Worm (Caenorhabditis elegans) whole organism, L4 larva: ENCODE results near the gene pes-23.
A peak's percentile ranks its signal among the peaks of the same experiment; 100 is the strongest.
"Not testable (repeated sequence)": the region's sequence is repeated elsewhere in the genome, so short reads cannot be mapped to it uniquely, and the experiment has no call there.

Source experiments
- D1046.2 ChIP-seq: fragments of 200-800 bp; sonication (Bioruptor generic); IDR thresholded peaks from 2 replicates; pipeline ENCODE4 v1.3.6; 2022; ENCODE audit warnings: missing genetic modification characterization, missing compliant biosample characterization
- F26F4.8 ChIP-seq: fragments of 200-800 bp; sonication (Bioruptor generic); conservative IDR thresholded peaks from 2 replicates; pipeline ENCODE4 v1.3.6; 2022; ENCODE audit warnings: missing genetic modification characterization, missing compliant biosample characterization
- F44E2.7 ChIP-seq: fragments of 200-800 bp; sonication (Bioruptor generic); IDR thresholded peaks from 2 replicates; pipeline ENCODE4 v2.1.2; 2022; ENCODE audit warnings: missing genetic modification characterization, missing compliant biosample characterization
- F49E8.2 ChIP-seq: sonication (generic microtip); optimal IDR thresholded peaks from 2 replicates; lab custom pipeline; 2016; ENCODE audit warnings: missing compliant biosample characterization, mild to moderate bottlenecking, missing genetic modification characterization, borderline replicate concordance
- Y105C5A.15 ChIP-seq: fragments of 200-800 bp; sonication (Bioruptor generic); IDR thresholded peaks from 2 replicates; pipeline ENCODE4 v1.3.6; 2022; ENCODE audit warnings: missing genetic modification characterization, missing compliant biosample characterization
- aly-2 ChIP-seq: sonication (generic microtip); optimal IDR thresholded peaks from 2 replicates; lab custom pipeline; 2018; ENCODE audit warnings: missing biosample characterization, missing genetic modification characterization
- attf-4 ChIP-seq: sonication (generic microtip); optimal IDR thresholded peaks from 3 replicates; lab custom pipeline; 2017; ENCODE audit warnings: missing biosample characterization, missing genetic modification characterization
- ceh-32 ChIP-seq: sonication (generic microtip); optimal IDR thresholded peaks from 2 replicates; lab custom pipeline; 2016; ENCODE audit warnings: mild to moderate bottlenecking, missing genetic modification characterization, missing compliant biosample characterization; ENCODE audit not compliant: poor library complexity
- ces-1 ChIP-seq: fragments of 150-350 bp; sonication (generic microtip); optimal IDR thresholded peaks from 4 replicates; lab custom pipeline; 2014; ENCODE audit warnings: missing biosample characterization, missing genetic modification reagents, missing genetic modification characterization
- daf-16 ChIP-seq, 3 experiments: sonication (generic microtip); optimal IDR thresholded peaks; 2 replicates each; lab custom pipeline; 2016 to 2017; ENCODE audit warnings: missing genetic modification characterization in 3 of 3, missing genetic modification reagents in 3 of 3, mild to moderate bottlenecking in 2 of 3, missing compliant biosample characterization in 2 of 3, missing biosample characterization in 1 of 3, moderate library complexity in 1 of 3
- dmd-6 ChIP-seq: fragments of 200-800 bp; sonication (Bioruptor generic); IDR thresholded peaks from 2 replicates; pipeline ENCODE4 v1.3.6; 2022; ENCODE audit warnings: missing genetic modification reagents, missing genetic modification characterization, missing compliant biosample characterization
- dmd-9 ChIP-seq: fragments of 200-800 bp; sonication (Bioruptor generic); IDR thresholded peaks from 2 replicates; pipeline ENCODE4 v1.3.6; 2022; ENCODE audit warnings: missing genetic modification reagents, missing genetic modification characterization, missing compliant biosample characterization
- dpl-1 ChIP-seq: fragments of 150-350 bp; optimal IDR thresholded peaks from 2 replicates; lab custom pipeline; 2014; ENCODE audit warnings: missing biosample characterization, missing genetic modification reagents, missing genetic modification characterization
- dve-1 ChIP-seq: sonication (generic microtip); optimal IDR thresholded peaks from 2 replicates; lab custom pipeline; 2017; ENCODE audit warnings: antibody characterized with exemption, mild to moderate bottlenecking, missing genetic modification characterization, missing compliant biosample characterization; ENCODE audit not compliant: insufficient read depth
- egl-27 ChIP-seq: sonication (generic microtip); optimal IDR thresholded peaks from 3 replicates; lab custom pipeline; 2017; ENCODE audit warnings: missing biosample characterization, missing genetic modification reagents, missing genetic modification characterization
- fkh-10 ChIP-seq: fragments of 150-350 bp; optimal IDR thresholded peaks from 2 replicates; lab custom pipeline; 2014; ENCODE audit warnings: missing biosample characterization, missing genetic modification reagents, missing genetic modification characterization
- hlh-11 ChIP-seq: fragments of 200-800 bp; sonication (Bioruptor generic); optimal IDR thresholded peaks from 2 replicates; lab custom pipeline; 2018; ENCODE audit warnings: mild to moderate bottlenecking, missing genetic modification characterization, missing compliant biosample characterization
- jun-1 ChIP-seq: fragments of 150-350 bp; optimal IDR thresholded peaks from 2 replicates; lab custom pipeline; 2014; ENCODE audit warnings: missing biosample characterization, missing genetic modification reagents, missing genetic modification characterization
- lim-7 ChIP-seq: fragments of 200-800 bp; sonication (Bioruptor generic); IDR thresholded peaks from 2 replicates; pipeline ENCODE4 v1.3.6; 2022; ENCODE audit warnings: missing genetic modification characterization, missing compliant biosample characterization
- lin-15B ChIP-seq: fragments of 150-350 bp; sonication (generic microtip); optimal IDR thresholded peaks from 3 replicates; lab custom pipeline; 2014; ENCODE audit warnings: missing biosample characterization, missing genetic modification characterization
- lin-29 ChIP-seq: fragments of 200-800 bp; sonication (Bioruptor generic); IDR thresholded peaks from 2 replicates; pipeline ENCODE4 v1.3.6; 2022; ENCODE audit warnings: missing genetic modification reagents, missing genetic modification characterization, missing compliant biosample characterization
- lin-38 ChIP-seq: fragments of 200-800 bp; sonication (Bioruptor generic); IDR thresholded peaks from 2 replicates; pipeline ENCODE4 v1.3.6; 2022; ENCODE audit warnings: missing genetic modification reagents, missing genetic modification characterization, missing compliant biosample characterization
- mdl-1 ChIP-seq, 2 experiments: fragments of 150-350 bp in 1 of 2; sonication (generic microtip) in 1 of 2; optimal IDR thresholded peaks; 2 replicates each; lab custom pipeline; 2014 to 2017; ENCODE audit warnings: missing biosample characterization in 2 of 2, missing genetic modification characterization in 2 of 2
- mes-2 ChIP-seq: sonication (generic microtip); optimal IDR thresholded peaks from 2 replicates; lab custom pipeline; 2016; ENCODE audit warnings: missing genotype, mild to moderate bottlenecking, missing genetic modification characterization, missing compliant biosample characterization; ENCODE audit not compliant: poor library complexity, severe bottlenecking
- mxl-3 ChIP-seq: fragments of 200-800 bp; sonication (Bioruptor generic); optimal IDR thresholded peaks from 2 replicates; lab custom pipeline; 2018; ENCODE audit warnings: mild to moderate bottlenecking, missing genetic modification characterization, missing compliant biosample characterization
- nhr-102 ChIP-seq: sonication (generic microtip); optimal IDR thresholded peaks from 2 replicates; lab custom pipeline; 2016; ENCODE audit warnings: mild to moderate bottlenecking, missing genetic modification characterization, moderate library complexity, missing compliant biosample characterization
- nhr-111 ChIP-seq: fragments of 200-800 bp; sonication (Bioruptor generic); optimal IDR thresholded peaks from 2 replicates; lab custom pipeline; 2018; ENCODE audit warnings: mild to moderate bottlenecking, missing genetic modification characterization, missing compliant biosample characterization
- nhr-28 ChIP-seq: fragments of 150-350 bp; optimal IDR thresholded peaks from 2 replicates; lab custom pipeline; 2014; ENCODE audit warnings: missing biosample characterization, missing genetic modification characterization
- nhr-48 ChIP-seq: sonication (generic microtip); optimal IDR thresholded peaks from 2 replicates; lab custom pipeline; 2016; ENCODE audit warnings: mild to moderate bottlenecking, missing genetic modification characterization, missing compliant biosample characterization
- nhr-76 ChIP-seq: fragments of 150-350 bp; optimal IDR thresholded peaks from 2 replicates; lab custom pipeline; 2014; ENCODE audit warnings: missing biosample characterization, missing genetic modification characterization
- php-3 ChIP-seq: fragments of 200-800 bp; sonication (Bioruptor generic); IDR thresholded peaks from 2 replicates; pipeline ENCODE4 v1.3.6; 2022; ENCODE audit warnings: missing genetic modification reagents, missing genetic modification characterization, missing compliant biosample characterization
- pqm-1 ChIP-seq: sonication (generic microtip); optimal IDR thresholded peaks from 2 replicates; lab custom pipeline; 2017; ENCODE audit warnings: missing biosample characterization, missing genetic modification characterization
- set-16 ChIP-seq: fragments of 200-800 bp; sonication (Bioruptor generic); IDR thresholded peaks from 2 replicates; pipeline ENCODE4 v1.3.6; 2022; ENCODE audit warnings: missing genetic modification reagents, missing genetic modification characterization, missing compliant biosample characterization
- skn-1 ChIP-seq: fragments of 150-350 bp; optimal IDR thresholded peaks from 2 replicates; lab custom pipeline; 2014; ENCODE audit warnings: missing biosample characterization, missing genetic modification characterization
- spr-3 ChIP-seq: fragments of 200-800 bp; sonication (Bioruptor generic); optimal IDR thresholded peaks from 2 replicates; lab custom pipeline; 2018; ENCODE audit warnings: mild to moderate bottlenecking, missing genetic modification characterization, missing compliant biosample characterization
- tra-1 ChIP-seq: fragments of 200-800 bp; sonication (Bioruptor generic); IDR thresholded peaks from 2 replicates; pipeline ENCODE4 v1.3.6; 2022; ENCODE audit warnings: missing genetic modification reagents, missing genetic modification characterization, missing compliant biosample characterization
- unc-130 ChIP-seq: sonication (generic microtip); optimal IDR thresholded peaks from 2 replicates; lab custom pipeline; 2016; ENCODE audit warnings: missing genetic modification reagents, missing genetic modification characterization, missing compliant biosample characterization
- unc-39 ChIP-seq: sonication (generic microtip); optimal IDR thresholded peaks from 2 replicates; lab custom pipeline; 2017; ENCODE audit warnings: missing biosample characterization, missing genetic modification characterization
- unc-62 ChIP-seq, 3 experiments: fragments of 150-350 bp in 1 of 3; sonication (generic microtip); optimal IDR thresholded peaks in 2 of 3; peaks in 1 of 3; 1 replicate in 1 of 3; 2 replicates in 2 of 3; lab custom pipeline; 2014 to 2017; ENCODE audit warnings: missing biosample characterization in 3 of 3, missing genetic modification characterization in 3 of 3, missing genetic modification reagents in 3 of 3, missing genotype in 1 of 3
- vab-7 ChIP-seq: fragments of 200-800 bp; sonication (Bioruptor generic); IDR thresholded peaks from 2 replicates; pipeline ENCODE4 v1.3.6; 2022; ENCODE audit warnings: missing genetic modification reagents, missing genetic modification characterization, missing compliant biosample characterization
- zip-2 ChIP-seq: fragments of 150-350 bp; optimal IDR thresholded peaks from 2 replicates; lab custom pipeline; 2014; ENCODE audit warnings: missing biosample characterization, missing genetic modification characterization
- ztf-11 ChIP-seq: fragments of 150-350 bp; optimal IDR thresholded peaks from 2 replicates; lab custom pipeline; 2014; ENCODE audit warnings: missing biosample characterization, missing genetic modification characterization
- ztf-7 ChIP-seq: fragments of 150-350 bp; optimal IDR thresholded peaks from 2 replicates; lab custom pipeline; 2014; ENCODE audit warnings: missing biosample characterization, missing genetic modification characterization

The pes-23 gene

DNA sequence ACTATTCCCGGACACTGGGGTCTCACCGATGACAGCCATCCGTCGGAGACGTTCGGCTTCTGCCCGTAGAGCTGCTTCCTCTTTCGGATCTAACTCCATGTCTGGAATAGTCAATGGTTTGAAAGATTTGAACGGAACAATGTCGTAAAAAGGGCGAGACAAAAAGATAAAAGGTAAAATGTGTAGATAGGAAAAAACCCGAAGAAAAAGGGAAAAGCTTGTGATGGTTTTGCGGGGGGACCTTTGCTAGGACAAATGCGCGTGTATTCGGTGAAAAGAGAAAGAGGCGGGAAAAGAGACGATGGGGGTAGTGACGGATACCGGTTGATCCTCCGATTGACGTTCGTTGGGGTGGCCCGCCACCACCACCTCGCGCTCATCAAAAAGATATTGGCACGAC is 23.7 kb upstream of the pes-23 start, which contains the start of gene col-173:
TSS of gene col-173 (minus strand) at position 101 of the 400 bp plus-strand sequence.
- TF ChIP-seq unc-62 (GFP tag; optimal IDR thresholded peaks at IDR 0.05 in 1 of 2; lab: Kevin White, UChicago) (peak in 1 of 2 experiments; percentile 83), unc-62 (tag; optimal IDR thresholded peaks at IDR 0.05; lab: Kevin White, UChicago) (no peak), ceh-32 (no peak), vab-7 (GFP tag; lab: Robert Waterston, UW) (no peak), lin-15B (tag; lab: Kevin White, UChicago) (no peak), mes-2 (tag; lab: Kevin White, UChicago) (no peak)

DNA sequence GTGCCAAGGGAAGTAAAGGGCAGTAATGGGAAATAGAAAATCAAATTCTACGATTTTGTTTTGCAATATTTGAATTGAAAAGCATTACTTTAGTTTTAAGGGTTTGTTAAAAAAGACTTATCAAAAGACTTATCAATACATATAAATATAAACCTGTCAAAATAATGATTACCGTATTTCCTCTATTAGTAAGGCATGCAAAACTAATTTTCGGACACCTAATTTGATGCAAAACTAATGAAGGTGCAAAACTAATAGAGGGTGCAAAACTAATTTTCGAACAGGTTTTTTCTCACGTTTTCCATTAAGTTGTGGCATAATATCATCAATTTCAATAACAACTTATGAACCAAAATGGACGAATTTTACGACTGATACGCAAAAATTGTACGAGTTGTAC is 19.4 kb upstream of the pes-23 start, which contains the start of gene F41C6.6:
TSS of gene F41C6.6 (minus strand) at position 101 of the 400 bp plus-strand sequence.
- TF ChIP-seq F44E2.7 (GFP tag; lab: Robert Waterston, UW); jun-1 (tag; lab: Kevin White, UChicago); lim-7 (GFP tag; lab: Robert Waterston, UW): not testable (repeated sequence)
- TF ChIP-seq, all 104 proteins: peak for 0; not testable (repeated sequence) for 104

DNA sequence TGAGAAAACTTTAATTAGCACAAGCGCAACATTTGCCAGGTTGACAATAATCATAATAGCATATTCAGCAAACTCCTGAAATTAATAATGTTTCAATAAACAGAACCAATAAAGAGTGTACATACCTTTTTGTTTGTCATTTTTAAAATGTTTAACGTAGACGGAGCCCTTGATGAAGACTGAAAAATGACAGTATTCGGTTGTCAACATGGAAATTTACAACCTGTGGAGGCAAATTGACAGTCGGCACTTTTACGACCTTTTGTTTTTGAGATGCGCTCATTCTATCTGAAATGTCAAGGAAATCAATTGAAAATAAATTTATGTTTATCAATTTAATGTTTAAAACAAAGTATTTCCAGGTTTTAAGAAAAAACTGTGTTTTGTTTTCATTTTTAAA is 16.7 kb upstream of the pes-23 start:
- TF ChIP-seq mxl-3 (GFP tag; lab: Kevin White, UChicago) (no peak), zip-2 (tag; lab: Kevin White, UChicago) (no peak), mes-2 (tag; lab: Kevin White, UChicago) (no peak), tra-1 (GFP tag; lab: Robert Waterston, UW) (no peak), unc-39 (no peak), dmd-6 (GFP tag; lab: Robert Waterston, UW) (no peak), mdl-1 (tag; optimal IDR thresholded peaks at IDR 0.05; lab: Kevin White, UChicago) (no peak), lin-38 (GFP tag; lab: Robert Waterston, UW) (no peak), daf-16 (GFP tag; optimal IDR thresholded peaks at IDR 0.05; lab: Kevin White, UChicago) (no peak), daf-16 (tag; optimal IDR thresholded peaks at IDR 0.05; lab: Kevin White, UChicago) (peak; percentile 95), php-3 (GFP tag; lab: Robert Waterston, UW) (peak; percentile 49; the same call in 1 of the 2 replicates), dve-1 (peak; percentile 41), lin-29 (GFP tag; lab: Robert Waterston, UW) (no peak)

DNA sequence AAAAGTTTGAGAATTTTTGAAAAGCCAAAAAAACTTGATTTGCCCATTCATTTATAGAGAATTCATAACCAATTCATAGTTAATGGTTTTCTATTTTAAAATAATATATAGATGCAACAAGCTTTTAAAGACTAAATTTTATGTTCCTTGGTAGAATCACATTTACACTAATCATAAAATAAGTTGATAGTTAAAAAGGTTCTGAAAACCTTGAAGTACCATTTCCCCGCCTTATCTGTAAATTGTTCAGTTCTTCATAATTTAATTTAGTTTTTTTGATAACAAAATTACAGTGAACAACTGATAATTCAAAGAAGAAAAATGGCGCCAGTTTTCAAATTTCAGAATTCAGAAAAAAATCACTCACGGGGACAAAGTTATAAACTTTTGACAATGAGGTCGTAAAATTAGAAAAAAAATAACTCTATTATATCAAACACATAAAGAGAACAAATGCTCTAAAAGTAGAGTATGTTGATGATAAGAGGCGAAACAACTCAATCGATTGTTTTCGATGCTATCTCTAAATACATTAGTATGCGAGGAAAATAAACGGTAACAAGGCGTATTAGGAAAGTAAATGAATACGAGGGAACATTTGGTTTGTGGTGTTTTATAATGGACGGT is 15.8 kb upstream of the pes-23 start, which contains the start of gene F41C6.7:
TSS of gene F41C6.7 (minus strand) at position 51 of the 627 bp plus-strand sequence.
- TF ChIP-seq aly-2 (tag; lab: Kevin White, UChicago) (no peak), jun-1 (tag; lab: Kevin White, UChicago) (no peak), skn-1 (tag; lab: Kevin White, UChicago) (no peak), dmd-9 (GFP tag; lab: Robert Waterston, UW) (no peak), ztf-7 (tag; lab: Kevin White, UChicago) (no peak), dpl-1 (GFP tag; lab: Kevin White, UChicago) (no peak), lim-7 (GFP tag; lab: Robert Waterston, UW) (no peak), dve-1 (peak; percentile 61), unc-39 (no peak), F49E8.2 (tag; lab: Kevin White, UChicago) (no peak), pqm-1 (tag; lab: Kevin White, UChicago) (peak; percentile 47), daf-16 (GFP tag; optimal IDR thresholded peaks at IDR 0.05; lab: Kevin White, UChicago) (no peak), daf-16 (tag; optimal IDR thresholded peaks at IDR 0.05; lab: Kevin White, UChicago) (peak; percentile 81), nhr-111 (GFP tag; lab: Kevin White, UChicago) (no peak), Y105C5A.15 (GFP tag; lab: Robert Waterston, UW) (no peak), hlh-11 (tag; lab: Kevin White, UChicago) (peak; percentile 38), nhr-102 (tag; lab: Kevin White, UChicago) (no peak), attf-4 (tag; lab: Kevin White, UChicago) (no peak), ces-1 (GFP tag; lab: Kevin White, UChicago) (no peak), egl-27 (tag; lab: Kevin White, UChicago) (no peak), ztf-11 (no peak), nhr-48 (tag; lab: Kevin White, UChicago) (no peak), set-16 (GFP tag; lab: Robert Waterston, UW) (no peak), F26F4.8 (GFP tag; lab: Robert Waterston, UW) (no peak), fkh-10 (no peak), unc-130 (GFP tag; lab: Kevin White, UChicago) (no peak), D1046.2 (GFP tag; lab: Robert Waterston, UW) (no peak), nhr-76 (tag; lab: Kevin White, UChicago) (no peak), nhr-28 (peak; percentile 33), spr-3 (no peak)
